Worm (Caenorhabditis elegans) whole organism, L4/young adult: ENCODE measurements around the gene C33D3.3.

Experiments
- W03F9.2 ChIP-seq: fragments of 150-350 bp; optimal IDR thresholded peaks from 2 replicates; lab custom pipeline; 2014; ENCODE audit warnings: missing biosample characterization, missing genetic modification characterization
- dao-5 ChIP-seq: sonication (generic microtip); optimal IDR thresholded peaks from 2 replicates; lab custom pipeline; 2016; ENCODE audit warnings: missing genotype, missing genetic modification characterization, moderate library complexity, missing compliant biosample characterization
- him-1 ChIP-seq: sonication (generic microtip); optimal IDR thresholded peaks from 2 replicates; lab custom pipeline; 2016; ENCODE audit warnings: missing genotype, missing genetic modification reagents, missing genetic modification characterization, missing compliant biosample characterization

The C33D3.3 gene

DNA sequence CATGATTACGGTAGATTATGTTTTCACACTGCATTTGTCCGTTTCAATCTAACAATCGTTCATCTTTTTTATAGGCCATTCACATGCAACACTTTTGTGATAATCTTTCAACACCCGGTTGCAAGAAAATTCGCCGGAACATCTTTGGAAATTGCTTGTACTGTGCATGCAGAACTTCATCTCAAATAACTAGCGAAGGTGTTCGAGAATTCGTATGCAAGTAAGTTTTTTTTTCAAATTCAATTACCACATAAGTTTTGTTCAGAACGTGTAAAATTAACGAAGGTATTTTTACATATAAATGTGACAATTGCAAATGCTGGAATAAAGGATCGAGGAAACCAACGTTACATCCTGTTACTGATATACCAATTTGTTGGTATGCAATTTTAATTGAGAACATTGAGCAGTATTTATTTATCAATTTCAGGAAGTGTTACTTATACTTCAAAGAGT lies at the start of gene C33D3.3:
Gene C33D3.3 (plus strand): TSS at position 51 of the 456 bp plus-strand sequence.
- no peak for TF ChIP-seq W03F9.2 (tag; lab: Kevin White, UChicago)
- no peak for TF ChIP-seq him-1
- TF ChIP-seq dao-5 = no peak

- TF ChIP-seq dao-5 (no peak), him-1 (peak; percentile 64)
These were observed 49.6 kb upstream of the C33D3.3 start for ce11 chrX:10435492-10435939.

DNA sequence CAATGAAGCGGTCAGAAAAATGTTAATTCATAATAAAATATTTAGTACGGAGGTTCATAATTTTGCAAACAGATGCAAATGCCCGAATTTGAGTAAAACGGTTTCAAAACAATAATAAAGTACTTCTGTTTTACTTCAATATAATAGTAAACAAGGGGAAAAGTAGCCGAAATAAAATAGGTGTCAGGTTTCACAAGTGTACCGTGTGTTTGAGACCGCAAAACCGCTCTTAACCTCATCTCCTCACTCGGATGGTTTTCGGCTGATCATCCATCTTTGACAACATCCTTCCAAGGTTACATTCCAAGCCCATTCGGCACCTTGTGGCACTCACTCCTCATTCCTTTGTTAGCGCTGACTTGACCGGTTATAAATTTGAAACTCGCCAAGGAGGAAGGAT lies 47.7 kb upstream of the C33D3.3 start:
- TF ChIP-seq dao-5 (no peak), W03F9.2 (tag; lab: Kevin White, UChicago) (no peak), him-1 (no peak)

- TF ChIP-seq dao-5 = no peak
- TF ChIP-seq him-1 = no peak
- TF ChIP-seq W03F9.2 (tag; lab: Kevin White, UChicago) = no peak
These were observed 44.4 kb upstream of the C33D3.3 start for ce11 chrX:10440781-10441180.

DNA sequence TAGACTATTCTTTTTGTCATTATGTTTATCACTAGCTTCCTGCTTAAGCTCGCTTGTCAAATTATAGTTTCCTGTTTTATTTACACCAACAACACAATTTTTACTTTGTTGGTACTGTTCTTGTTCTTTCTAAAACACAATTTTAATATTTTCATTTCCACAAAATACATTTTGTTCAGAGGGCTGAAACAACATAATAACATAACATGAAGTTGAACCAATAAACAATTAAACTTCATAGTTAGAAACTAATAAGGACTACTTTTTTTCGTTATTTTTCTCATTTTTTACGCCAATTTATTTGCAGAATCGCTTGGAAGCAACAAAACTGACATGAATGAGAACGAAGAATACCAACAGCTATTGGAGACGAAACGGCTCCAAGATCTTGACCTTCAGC lies 41.3 kb upstream of the C33D3.3 start, which contains the start of gene C39B10.3:
Gene C39B10.3 (plus strand): TSS at position 301 of the 400 bp plus-strand sequence.
- TF ChIP-seq him-1 (no peak), dao-5 (no peak), W03F9.2 (tag; lab: Kevin White, UChicago) (no peak)

DNA sequence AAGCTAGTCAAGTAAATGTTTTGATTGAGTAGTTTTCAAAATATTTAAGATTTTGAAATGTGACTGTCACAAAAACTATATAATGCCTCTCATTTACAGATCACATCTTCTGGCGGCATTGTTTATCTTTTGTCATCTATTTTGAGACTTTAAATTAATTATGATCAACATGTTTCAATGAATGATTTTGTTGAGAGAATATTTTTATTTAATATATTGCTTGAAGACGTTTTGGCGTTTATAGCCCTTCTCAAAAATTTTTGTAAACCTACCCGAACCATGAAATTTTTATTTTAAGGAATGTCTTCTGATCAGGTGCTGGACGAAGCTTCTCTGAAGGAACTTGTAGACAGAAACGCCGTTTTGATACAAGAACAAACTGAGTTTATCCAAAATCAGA lies 40.4 kb upstream of the C33D3.3 start, which contains the start of gene C39B10.4:
Gene C39B10.4 (plus strand): TSS at position 301 of the 400 bp plus-strand sequence.
- TF ChIP-seq dao-5 = no peak
- TF ChIP-seq him-1 = no peak
- TF ChIP-seq W03F9.2 (tag; lab: Kevin White, UChicago) = no peak

DNA sequence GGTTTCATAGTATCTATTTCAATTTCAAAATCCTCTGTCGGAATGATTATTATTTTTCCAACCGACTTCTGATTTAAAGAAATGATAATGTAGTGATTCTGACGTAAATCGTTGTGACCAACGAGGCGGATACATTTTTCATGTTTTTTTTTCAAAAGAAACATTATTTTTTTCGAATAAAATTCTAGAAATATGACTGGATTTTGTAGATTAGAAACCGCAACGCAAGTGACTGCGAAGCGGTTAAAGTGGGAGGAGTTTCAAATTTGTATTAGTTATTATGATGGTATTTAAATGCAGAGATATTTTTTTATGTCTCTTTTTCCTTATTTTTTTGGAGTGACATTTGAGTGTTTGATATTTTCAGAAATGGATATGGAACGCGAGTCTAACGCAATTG lies 38.2 kb upstream of the C33D3.3 start, which contains the start of gene C39B10.5:
Gene C39B10.5 (plus strand): TSS at position 362 of the 400 bp plus-strand sequence.
- TF ChIP-seq dao-5 (no peak), him-1 (no peak)

DNA sequence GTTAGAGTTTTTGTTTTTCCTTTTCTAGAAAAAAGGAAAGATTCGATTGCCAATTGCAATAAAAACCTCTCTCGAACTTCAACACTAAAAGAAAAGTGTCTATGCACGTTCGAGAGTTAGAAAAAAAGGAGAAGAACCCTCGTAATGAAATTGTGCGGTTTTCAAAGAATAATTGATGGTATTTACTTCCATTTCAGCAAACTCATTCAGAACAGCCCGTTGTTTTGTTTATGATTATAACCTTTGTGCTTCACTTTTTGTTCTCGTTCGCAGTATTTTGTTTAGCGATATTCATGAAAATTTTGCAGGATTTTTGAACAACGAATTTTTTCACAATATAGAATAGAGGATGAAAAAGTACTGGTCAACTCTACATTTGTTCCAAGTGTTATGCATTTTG lies 31.2 kb upstream of the C33D3.3 start, which contains the start of gene lgc-41:
Gene lgc-41 (plus strand): TSS at position 301 of the 400 bp plus-strand sequence.
- TF ChIP-seq him-1 (no peak), W03F9.2 (tag; lab: Kevin White, UChicago) (no peak), dao-5 (no peak)

- TF ChIP-seq him-1 (no peak), W03F9.2 (tag; lab: Kevin White, UChicago) (no peak), dao-5 (no peak)
These were observed 22.8 kb upstream of the C33D3.3 start for ce11 chrX:10462391-10462790.

DNA sequence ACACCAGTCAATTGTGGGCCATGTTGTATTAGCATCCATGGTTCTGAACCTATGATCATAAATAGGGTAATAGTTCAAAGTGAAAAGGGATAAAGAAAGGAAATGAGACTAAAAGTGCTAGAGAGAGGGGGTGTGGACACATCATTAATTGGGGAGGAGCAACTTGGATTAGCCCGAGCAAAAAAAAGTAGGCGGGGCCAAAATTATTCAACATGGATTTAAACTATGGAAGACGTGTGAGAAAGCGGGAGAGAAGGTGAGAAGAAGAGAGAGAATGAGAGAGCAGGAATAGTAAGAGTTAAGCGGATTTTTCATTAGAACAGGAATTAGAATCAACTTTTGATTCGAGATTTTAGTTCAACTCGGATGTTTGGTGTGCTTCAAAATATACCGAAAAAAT lies 21.6 kb upstream of the C33D3.3 start, which contains the start of gene C39B10.1:
Gene C39B10.1 (minus strand): TSS at position 101 of the 400 bp plus-strand sequence.
- TF ChIP-seq him-1 = no peak
- TF ChIP-seq W03F9.2 (tag; lab: Kevin White, UChicago) = no peak
- no peak for TF ChIP-seq dao-5

DNA sequence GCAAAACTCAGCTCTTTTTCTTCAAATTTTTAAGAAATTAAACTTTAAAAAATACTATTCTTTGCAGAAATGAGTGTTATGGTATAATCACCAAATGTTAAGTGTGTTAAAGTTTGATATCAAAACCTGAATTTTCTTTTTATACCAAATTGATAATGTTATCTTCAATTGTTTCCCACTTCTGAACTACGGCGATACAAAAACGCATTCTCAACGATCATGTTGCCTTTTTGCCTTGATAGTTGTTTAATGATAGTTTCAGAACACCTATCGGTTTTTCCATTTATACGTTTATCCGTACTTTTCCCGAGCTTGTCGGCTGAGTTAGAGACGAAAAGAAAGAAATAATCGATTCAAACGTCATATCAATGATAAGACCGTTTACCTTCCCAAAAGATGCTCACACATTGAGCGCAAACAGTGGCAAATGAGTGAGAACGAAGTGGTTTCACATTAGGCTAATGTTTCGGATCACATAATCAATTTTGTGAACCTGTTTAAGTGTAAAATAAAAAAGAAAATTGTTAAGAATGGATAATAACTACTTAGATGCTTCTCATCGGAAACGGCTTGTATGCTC lies 10.1 kb upstream of the C33D3.3 start, which contains the start of gene elt-4:
Gene elt-4 (plus strand): TSS at position 530 of the 580 bp plus-strand sequence.
- TF ChIP-seq dao-5 (no peak), W03F9.2 (tag; lab: Kevin White, UChicago) (no peak), him-1 (no peak)

- TF ChIP-seq W03F9.2 (tag; lab: Kevin White, UChicago) = no peak
- no peak for TF ChIP-seq dao-5
- no peak for TF ChIP-seq him-1
These were observed 8.6 kb upstream of the C33D3.3 start, which contains the start of gene C39B10.7 for ce11 chrX:10476573-10476972. Gene C39B10.7, plus strand, starts transcription at chrX:10476873.

- TF ChIP-seq dao-5 (no peak), him-1 (no peak)
These were observed 7.8 kb upstream of the C33D3.3 start for ce11 chrX:10477172-10477985.

ce11 chrX:10479108-10479738 lies 5.9 kb upstream of the C33D3.3 start:
- TF ChIP-seq him-1 (no peak), W03F9.2 (tag; lab: Kevin White, UChicago) (no peak), dao-5 (no peak)
